Worm (Caenorhabditis elegans): ENCODE results near the gene T05B4.10.

The T05B4.10 gene

DNA sequence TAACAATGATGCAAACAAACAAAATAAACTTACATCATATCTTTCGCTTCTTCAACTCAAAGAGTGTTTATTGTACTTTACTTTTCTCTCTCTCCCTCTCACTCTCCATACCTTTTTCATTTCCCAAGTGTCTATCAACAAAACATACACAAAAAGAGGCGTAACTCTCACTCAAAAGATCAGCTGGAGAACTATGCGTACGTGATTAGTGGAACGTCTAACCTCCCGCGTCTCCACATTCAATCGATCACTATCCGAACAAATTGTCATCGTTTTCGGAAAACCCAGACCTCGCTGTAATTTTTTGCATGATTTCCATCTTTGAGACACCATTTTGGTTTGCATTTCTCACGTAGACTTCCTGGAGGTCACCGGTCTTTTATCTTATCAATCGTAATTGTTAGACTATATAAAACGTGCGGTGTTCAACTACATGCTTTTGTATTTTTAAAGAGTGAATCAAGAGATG lies 11.0 kb upstream of the T05B4.10 start, which contains the start of gene nhr-57:
nhr-57 (plus strand) TSS at position 419 of the 469 bp plus-strand sequence.
- TF ChIP-seq scrt-1 (GFP tag; IDR thresholded peaks at IDR 0.05) = no peak
- no peak for TF ChIP-seq aly-1 (tag; optimal IDR thresholded peaks at IDR 0.05)
- no peak for TF ChIP-seq pes-1 (GFP tag; IDR thresholded peaks at IDR 0.05)
- TF ChIP-seq hmbx-1 (tag; optimal IDR thresholded peaks at IDR 0.05) = no peak
- TF ChIP-seq ets-7 (tag; optimal IDR thresholded peaks at IDR 0.05) = no peak
- TF ChIP-seq F13C5.2 (tag; optimal IDR thresholded peaks at IDR 0.05) = no peak
- no peak for TF ChIP-seq tbx-11 (GFP tag; IDR thresholded peaks at IDR 0.05)
- no peak for TF ChIP-seq ama-1 (optimal IDR thresholded peaks at IDR 0.05)
- no peak for TF ChIP-seq hnd-1 (tag; optimal IDR thresholded peaks at IDR 0.05)
- no peak for TF ChIP-seq tra-4 (tag; optimal IDR thresholded peaks at IDR 0.05)

DNA sequence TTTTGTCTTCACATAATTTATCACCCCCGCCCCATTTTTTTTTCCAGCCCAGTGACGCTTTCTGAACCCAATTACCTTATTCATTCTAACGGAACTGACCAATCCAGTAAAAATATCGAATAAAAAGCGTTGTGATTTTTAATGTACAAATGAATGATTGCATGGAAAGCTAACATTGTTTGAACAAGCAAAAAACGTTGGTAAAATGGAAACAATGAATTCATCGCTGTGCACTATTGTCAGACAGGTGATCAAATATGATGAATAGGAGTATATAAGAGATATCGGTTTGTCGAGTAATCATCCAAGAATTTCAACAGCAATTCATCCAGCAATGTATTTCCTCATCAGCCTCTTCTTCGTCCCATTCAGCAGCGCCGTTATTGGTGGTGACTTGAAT lies 9.1 kb upstream of the T05B4.10 start, which contains the start of gene phat-4:
phat-4 (plus strand) TSS at position 301 of the 400 bp plus-strand sequence.
- TF ChIP-seq tbx-11 (GFP tag; IDR thresholded peaks at IDR 0.05) = no peak
- no peak for TF ChIP-seq F13C5.2 (tag; optimal IDR thresholded peaks at IDR 0.05)
- no peak for TF ChIP-seq B0310.2 (tag; optimal IDR thresholded peaks at IDR 0.05)
- TF ChIP-seq tbx-37 (GFP tag; conservative IDR thresholded peaks at IDR 0.05) = no peak
- no peak for TF ChIP-seq ama-1 (optimal IDR thresholded peaks at IDR 0.05)
- TF ChIP-seq ceh-36 (tag; optimal IDR thresholded peaks at IDR 0.05) = no peak
- no peak for TF ChIP-seq flt-1 (GFP tag; IDR thresholded peaks at IDR 0.05)
- no peak for TF ChIP-seq hmbx-1 (tag; optimal IDR thresholded peaks at IDR 0.05)
- TF ChIP-seq hnd-1 (tag; optimal IDR thresholded peaks at IDR 0.05) = no peak
- TF ChIP-seq tra-4 (tag; optimal IDR thresholded peaks at IDR 0.05) = no peak
- no peak for TF ChIP-seq ceh-13 (GFP tag; optimal IDR thresholded peaks at IDR 0.05)
- no peak for TF ChIP-seq ets-7 (tag; optimal IDR thresholded peaks at IDR 0.05)
- TF ChIP-seq hmg-4 (GFP tag; optimal IDR thresholded peaks at IDR 0.05) = no peak
- TF ChIP-seq sea-1 (GFP tag; conservative IDR thresholded peaks at IDR 0.05) = no peak
- TF ChIP-seq aly-1 (tag; optimal IDR thresholded peaks at IDR 0.05) = no peak
- no peak for TF ChIP-seq scrt-1 (GFP tag; IDR thresholded peaks at IDR 0.05)

DNA sequence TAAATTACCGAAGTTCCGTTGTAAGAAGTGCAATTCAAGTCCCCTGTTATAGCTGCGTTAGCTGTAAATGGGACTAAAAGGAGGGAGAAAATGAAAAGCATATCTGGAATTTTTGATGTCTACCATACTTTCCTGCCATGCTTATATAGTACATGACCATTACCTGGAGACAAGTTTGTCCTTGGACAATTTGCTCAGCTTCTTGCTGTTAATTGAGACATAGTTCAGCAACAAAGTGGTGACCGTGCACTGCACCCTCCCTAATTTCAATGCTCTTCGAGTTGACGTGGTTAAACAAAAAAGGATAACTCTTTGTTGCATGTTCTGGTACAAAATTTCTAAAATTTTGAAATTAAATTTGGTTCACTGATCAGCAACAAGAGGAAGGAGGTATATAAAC lies 6.9 kb upstream of the T05B4.10 start, which contains the start of gene T05B4.13:
T05B4.13 (minus strand) TSS at position 101 of the 400 bp plus-strand sequence.
- no peak for TF ChIP-seq hnd-1 (tag; optimal IDR thresholded peaks at IDR 0.05)
- TF ChIP-seq ceh-36 (tag; optimal IDR thresholded peaks at IDR 0.05) = no peak
- no peak for TF ChIP-seq hmg-4 (GFP tag; optimal IDR thresholded peaks at IDR 0.05)
- TF ChIP-seq scrt-1 (GFP tag; IDR thresholded peaks at IDR 0.05) = no peak
- no peak for TF ChIP-seq tra-4 (tag; optimal IDR thresholded peaks at IDR 0.05)
- TF ChIP-seq tbx-11 (GFP tag; IDR thresholded peaks at IDR 0.05) = no peak
- TF ChIP-seq ceh-13 (GFP tag; optimal IDR thresholded peaks at IDR 0.05) = no peak

DNA sequence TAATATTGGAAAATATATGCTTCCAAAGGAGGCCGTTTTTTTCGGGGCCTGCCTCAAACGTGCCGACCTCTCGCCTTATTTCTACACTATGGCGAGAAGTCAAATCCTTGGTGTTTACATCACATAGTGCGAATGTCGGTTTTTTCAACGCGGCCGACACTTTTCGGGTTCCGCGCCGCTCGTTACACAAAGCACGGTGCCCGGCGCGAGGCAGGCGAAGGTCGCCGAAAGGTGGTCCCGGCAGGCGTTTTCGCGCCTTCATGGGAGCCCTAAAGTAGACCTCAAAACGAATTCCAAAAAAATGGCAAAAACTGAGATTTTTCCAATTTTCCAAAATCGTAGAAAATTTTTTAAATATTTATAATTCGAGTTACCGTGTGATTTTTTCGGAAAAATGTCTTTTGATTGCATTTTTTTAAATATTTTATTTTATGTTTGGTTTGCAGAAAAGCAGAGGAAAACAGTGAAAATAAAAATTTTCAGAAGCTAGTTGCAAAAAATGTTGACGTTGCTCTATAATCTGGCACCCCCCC lies 5.1 kb upstream of the T05B4.10 start, which contains the start of gene T05B4.12:
T05B4.12 (minus strand) TSS at position 483 of the 533 bp plus-strand sequence.
- no peak for TF ChIP-seq scrt-1 (GFP tag; IDR thresholded peaks at IDR 0.05)
- no peak for TF ChIP-seq ceh-36 (tag; optimal IDR thresholded peaks at IDR 0.05)
- no peak for TF ChIP-seq ets-7 (tag; optimal IDR thresholded peaks at IDR 0.05)
- no peak for TF ChIP-seq B0310.2 (tag; optimal IDR thresholded peaks at IDR 0.05)
- no peak for TF ChIP-seq tbx-11 (GFP tag; IDR thresholded peaks at IDR 0.05)
- no peak for TF ChIP-seq tbx-37 (GFP tag; conservative IDR thresholded peaks at IDR 0.05)
- TF ChIP-seq sea-1 (GFP tag; conservative IDR thresholded peaks at IDR 0.05) = no peak
- no peak for TF ChIP-seq ama-1 (optimal IDR thresholded peaks at IDR 0.05)
- TF ChIP-seq hmbx-1 (tag; optimal IDR thresholded peaks at IDR 0.05) = no peak
- TF ChIP-seq hnd-1 (tag; optimal IDR thresholded peaks at IDR 0.05) = no peak
- TF ChIP-seq pes-1 (GFP tag; IDR thresholded peaks at IDR 0.05) = no peak
- TF ChIP-seq tra-4 (tag; optimal IDR thresholded peaks at IDR 0.05) = no peak
- TF ChIP-seq F13C5.2 (tag; optimal IDR thresholded peaks at IDR 0.05) = no peak
- TF ChIP-seq flt-1 (GFP tag; IDR thresholded peaks at IDR 0.05) = no peak
- no peak for TF ChIP-seq aly-1 (tag; optimal IDR thresholded peaks at IDR 0.05)

DNA sequence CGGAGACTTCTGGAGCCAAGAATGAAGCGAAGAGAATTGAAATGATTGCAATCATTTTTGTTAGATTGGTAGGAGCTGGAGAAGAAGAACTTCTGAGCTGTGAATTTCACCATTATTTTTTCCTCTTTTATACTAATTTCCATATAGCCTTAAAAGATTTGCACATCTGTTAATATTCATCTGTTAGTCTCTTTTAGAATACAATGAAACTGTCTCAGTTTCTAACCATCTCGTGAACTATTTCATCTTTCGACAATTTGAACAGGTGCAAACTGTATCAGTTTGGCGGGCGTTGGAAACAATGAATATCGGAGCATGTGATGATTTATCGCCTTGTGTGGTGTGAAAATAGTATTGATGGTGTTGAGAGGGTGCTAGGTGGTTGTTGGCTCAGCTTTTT lies 1.9 kb upstream of the T05B4.10 start, which contains the start of gene phat-5:
phat-5 (minus strand) TSS at position 101 of the 400 bp plus-strand sequence.
- no peak for TF ChIP-seq hnd-1 (tag; optimal IDR thresholded peaks at IDR 0.05)
- TF ChIP-seq flt-1 (GFP tag; IDR thresholded peaks at IDR 0.05) = no peak
- no peak for TF ChIP-seq ets-7 (tag; optimal IDR thresholded peaks at IDR 0.05)
- no peak for TF ChIP-seq sea-1 (GFP tag; conservative IDR thresholded peaks at IDR 0.05)
- TF ChIP-seq tra-4 (tag; optimal IDR thresholded peaks at IDR 0.05) = no peak
- TF ChIP-seq B0310.2 (tag; optimal IDR thresholded peaks at IDR 0.05) = no peak
- no peak for TF ChIP-seq scrt-1 (GFP tag; IDR thresholded peaks at IDR 0.05)
- TF ChIP-seq pes-1 (GFP tag; IDR thresholded peaks at IDR 0.05) = no peak
- no peak for TF ChIP-seq tbx-11 (GFP tag; IDR thresholded peaks at IDR 0.05)
- TF ChIP-seq tbx-37 (GFP tag; conservative IDR thresholded peaks at IDR 0.05) = no peak
- TF ChIP-seq ama-1 (optimal IDR thresholded peaks at IDR 0.05) = no peak
- no peak for TF ChIP-seq ceh-13 (GFP tag; optimal IDR thresholded peaks at IDR 0.05)

DNA sequence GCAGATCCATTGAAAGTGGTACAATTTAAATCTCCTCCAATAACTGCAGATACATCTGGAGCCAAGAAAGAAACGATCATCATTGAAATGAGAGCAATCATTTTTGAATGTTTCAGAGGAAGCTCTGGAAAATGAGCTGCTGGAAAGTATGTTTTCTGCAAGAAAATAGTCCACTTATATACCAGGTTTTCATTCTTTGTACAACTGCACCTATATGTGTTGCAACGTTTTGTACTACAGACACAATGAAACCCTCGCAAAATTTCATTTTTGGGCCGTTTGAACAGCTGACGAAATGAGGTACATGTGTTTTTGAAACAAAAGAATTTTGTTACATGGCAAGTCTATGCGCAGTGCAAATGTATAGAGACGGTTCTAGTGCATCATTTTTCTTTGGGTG lies 2.2 kb downstream of the T05B4.10 start, which contains the start of gene T05B4.9:
T05B4.9 (minus strand) TSS at position 101 of the 400 bp plus-strand sequence.
- TF ChIP-seq F13C5.2 (tag; optimal IDR thresholded peaks at IDR 0.05) = no peak
- no peak for TF ChIP-seq scrt-1 (GFP tag; IDR thresholded peaks at IDR 0.05)
- no peak for TF ChIP-seq ceh-13 (GFP tag; optimal IDR thresholded peaks at IDR 0.05)
- no peak for TF ChIP-seq hmbx-1 (tag; optimal IDR thresholded peaks at IDR 0.05)
- no peak for TF ChIP-seq flt-1 (GFP tag; IDR thresholded peaks at IDR 0.05)
- no peak for TF ChIP-seq tra-4 (tag; optimal IDR thresholded peaks at IDR 0.05)
- TF ChIP-seq hnd-1 (tag; optimal IDR thresholded peaks at IDR 0.05) = no peak
- TF ChIP-seq B0310.2 (tag; optimal IDR thresholded peaks at IDR 0.05) = no peak
- TF ChIP-seq ets-7 (tag; optimal IDR thresholded peaks at IDR 0.05) = no peak
- no peak for TF ChIP-seq aly-1 (tag; optimal IDR thresholded peaks at IDR 0.05)
- TF ChIP-seq tbx-37 (GFP tag; conservative IDR thresholded peaks at IDR 0.05) = no peak
- no peak for TF ChIP-seq sea-1 (GFP tag; conservative IDR thresholded peaks at IDR 0.05)
- no peak for TF ChIP-seq ama-1 (optimal IDR thresholded peaks at IDR 0.05)
- TF ChIP-seq tbx-11 (GFP tag; IDR thresholded peaks at IDR 0.05) = no peak
- TF ChIP-seq ceh-36 (tag; optimal IDR thresholded peaks at IDR 0.05) = no peak
- no peak for TF ChIP-seq pes-1 (GFP tag; IDR thresholded peaks at IDR 0.05)
- TF ChIP-seq hmg-4 (GFP tag; optimal IDR thresholded peaks at IDR 0.05) = no peak

DNA sequence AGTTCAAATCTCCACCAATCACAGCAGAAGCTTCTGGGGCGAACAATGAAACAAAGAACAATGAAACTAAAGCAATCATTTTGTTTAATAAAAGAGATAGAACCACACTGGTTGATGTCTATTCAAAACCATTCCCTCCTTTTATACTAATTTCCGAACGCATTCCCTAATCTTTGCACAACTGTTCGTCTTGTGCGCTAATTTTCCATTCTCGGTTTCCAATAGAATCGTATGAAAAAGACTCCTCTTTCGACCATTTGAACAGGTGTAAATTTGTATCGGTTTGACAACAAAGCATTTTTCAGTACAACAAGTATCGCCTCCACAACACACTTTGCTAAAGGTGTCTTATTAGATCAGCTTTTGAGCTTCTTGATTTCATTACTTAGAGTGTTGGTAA lies 4.5 kb downstream of the T05B4.10 start, which contains the start of gene T05B4.8:
T05B4.8 (minus strand) TSS at position 101 of the 400 bp plus-strand sequence.
- no peak for TF ChIP-seq hnd-1 (tag; optimal IDR thresholded peaks at IDR 0.05)
- TF ChIP-seq ama-1 (optimal IDR thresholded peaks at IDR 0.05) = no peak
- no peak for TF ChIP-seq tbx-37 (GFP tag; conservative IDR thresholded peaks at IDR 0.05)
- TF ChIP-seq hmbx-1 (tag; optimal IDR thresholded peaks at IDR 0.05) = no peak
- TF ChIP-seq ceh-13 (GFP tag; optimal IDR thresholded peaks at IDR 0.05) = no peak
- TF ChIP-seq hmg-4 (GFP tag; optimal IDR thresholded peaks at IDR 0.05) = no peak
- TF ChIP-seq flt-1 (GFP tag; IDR thresholded peaks at IDR 0.05) = no peak
- no peak for TF ChIP-seq aly-1 (tag; optimal IDR thresholded peaks at IDR 0.05)
- no peak for TF ChIP-seq scrt-1 (GFP tag; IDR thresholded peaks at IDR 0.05)

Measured in whole organism, early embryonic.